Worm (Caenorhabditis elegans): ENCODE measurements around the gene idpc-7.

ce11 chrV:9588574-9588973 is 30.2 kb downstream of the idpc-7 start:
- TF ChIP-seq nhr-237 (tag; optimal IDR thresholded peaks at IDR 0.05) (no peak), Y5F2A.4 (GFP tag; optimal IDR thresholded peaks at IDR 0.05) (no peak), ceh-28 (tag; optimal IDR thresholded peaks at IDR 0.05) (no peak), fkh-10 (GFP tag; optimal IDR thresholded peaks at IDR 0.05) (no peak), ZK337.2 (GFP tag; IDR thresholded peaks at IDR 0.05) (no peak), nhr-11 (tag; optimal IDR thresholded peaks at IDR 0.05) (no peak), skn-1 (tag; optimal IDR thresholded peaks at IDR 0.05) (no peak), egl-27 (tag; optimal IDR thresholded peaks at IDR 0.05) (no peak), F49E8.2 (tag; optimal IDR thresholded peaks at IDR 0.05; ENCODE audit: borderline replicate concordance) (no peak), vab-7 (GFP tag; IDR thresholded peaks at IDR 0.05) (no peak), zip-2 (tag; optimal IDR thresholded peaks at IDR 0.05) (no peak), ZK546.5 (tag; optimal IDR thresholded peaks at IDR 0.05) (no peak)

Data from whole organism, L4 larva.